Fruit fly (Drosophila melanogaster): Measurements from ENCODE around the gene CG11983.
A peak's percentile ranks its signal among the peaks of the same experiment; 100 is the strongest.

CG11983 gene

DNA sequence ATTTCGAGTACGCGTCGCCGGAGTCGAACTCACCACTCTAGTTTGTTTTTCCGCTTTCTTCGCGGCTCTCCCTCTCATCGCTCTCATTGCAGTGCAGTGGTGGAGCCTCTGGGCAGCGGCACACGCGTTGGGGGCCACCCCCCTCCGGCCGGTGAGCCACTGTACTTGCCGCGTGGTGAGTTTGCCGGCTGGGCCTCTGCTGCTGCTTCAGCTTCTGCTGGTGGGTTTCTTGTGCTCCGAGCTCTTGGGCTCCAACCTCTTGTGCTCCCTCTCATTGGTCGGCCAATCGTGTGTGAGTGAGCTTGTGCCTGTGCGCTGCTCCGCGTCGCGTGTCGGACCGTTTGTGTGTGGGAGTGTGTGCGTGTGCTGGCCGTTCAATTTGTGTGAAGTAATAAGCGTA is 44.9 kb downstream of the CG11983 start (continued):
- peak; percentile 56 for TF ChIP-seq CG12071 (GFP tag; optimal IDR thresholded peaks at IDR 0.05)
- TF ChIP-seq Sry-β (GFP tag; optimal IDR thresholded peaks at IDR 0.05) = no peak
- TF ChIP-seq repo (GFP tag; optimal IDR thresholded peaks at IDR 0.05) = peak; percentile 54
- TF ChIP-seq CG7987 (GFP tag; optimal IDR thresholded peaks at IDR 0.05) = peak; percentile 64
- peak; percentile 64 for TF ChIP-seq MTF-1 (GFP tag; optimal IDR thresholded peaks at IDR 0.05; ENCODE audit: borderline replicate concordance)
- TF ChIP-seq twi (tag; optimal IDR thresholded peaks at IDR 0.05) = no peak
- TF ChIP-seq CG12391 (tag; optimal IDR thresholded peaks at IDR 0.05) = peak; percentile 50
- peak; percentile 64 for TF ChIP-seq dm (GFP tag; optimal IDR thresholded peaks at IDR 0.05)
- TF ChIP-seq klu (GFP tag; IDR thresholded peaks at IDR 0.05) = no peak
- peak; percentile 55 for TF ChIP-seq CG16863 (GFP tag; optimal IDR thresholded peaks at IDR 0.05)
- peak; percentile 68 for TF ChIP-seq Jarid2 (GFP tag; optimal IDR thresholded peaks at IDR 0.05)
- TF ChIP-seq vnd (GFP tag; IDR thresholded peaks at IDR 0.05; ENCODE audit: partially characterized antibody) = no peak
- TF ChIP-seq Kr (GFP tag; optimal IDR thresholded peaks at IDR 0.05) = no peak
- TF ChIP-seq chif (GFP tag; optimal IDR thresholded peaks at IDR 0.05) = peak; percentile 8 to 31
- no peak for TF ChIP-seq CG9817 (tag; optimal IDR thresholded peaks at IDR 0.05)
- TF ChIP-seq Sin3A (optimal IDR thresholded peaks at IDR 0.05) = no peak
- no peak for TF ChIP-seq nerfin-1 (tag; optimal IDR thresholded peaks at IDR 0.05)
- TF ChIP-seq CkIIα-i1 (GFP tag; IDR thresholded peaks at IDR 0.05) = no peak
- TF ChIP-seq dpn (GFP tag; optimal IDR thresholded peaks at IDR 0.05) = peak; percentile 55 to 69
- TF ChIP-seq sob (GFP tag; IDR thresholded peaks at IDR 0.05) = no peak
- no peak for TF ChIP-seq CG5953 (GFP tag; IDR thresholded peaks at IDR 0.05)
- peak; percentile 17 for TF ChIP-seq CG6254 (GFP tag; optimal IDR thresholded peaks at IDR 0.05)
- TF ChIP-seq CG1024 (GFP tag; IDR thresholded peaks at IDR 0.05) = no peak
- TF ChIP-seq CG30020 (tag; optimal IDR thresholded peaks at IDR 0.05) = no peak
- TF ChIP-seq PHDP (tag; optimal IDR thresholded peaks at IDR 0.05) = no peak
- no peak for TF ChIP-seq wdn (GFP tag; IDR thresholded peaks at IDR 0.05)
- peak; percentile 51 for TF ChIP-seq HHEX (GFP tag; optimal IDR thresholded peaks at IDR 0.05)
- TF ChIP-seq Neu2 (GFP tag; optimal IDR thresholded peaks at IDR 0.05; ENCODE audit: borderline replicate concordance) = no peak
- no peak for TF ChIP-seq Lhr (GFP tag; optimal IDR thresholded peaks at IDR 0.05)
- peak; percentile 61 for TF ChIP-seq CG17829 (tag; optimal IDR thresholded peaks at IDR 0.05)
- TF ChIP-seq vfl (GFP tag; optimal IDR thresholded peaks at IDR 0.05) = peak; percentile 64
- TF ChIP-seq CG1233 (GFP tag; optimal IDR thresholded peaks at IDR 0.05) = no peak
- no peak for TF ChIP-seq lola (GFP tag; optimal IDR thresholded peaks at IDR 0.05)
- no peak for TF ChIP-seq Ada2b (GFP tag; IDR thresholded peaks at IDR 0.05)
- TF ChIP-seq Ets65A (GFP tag) = no peak
- no peak for TF ChIP-seq cato (GFP tag; optimal IDR thresholded peaks at IDR 0.05; ENCODE audit: borderline replicate concordance)
- TF ChIP-seq trh (GFP tag; optimal IDR thresholded peaks at IDR 0.05) = no peak
- peak; percentile 73 for TF ChIP-seq maf-S (GFP tag; optimal IDR thresholded peaks at IDR 0.05)
- TF ChIP-seq fd3F (GFP tag; optimal IDR thresholded peaks at IDR 0.05) = no peak
- no peak for TF ChIP-seq CG43689 (GFP tag; IDR thresholded peaks at IDR 0.05)
- TF ChIP-seq Rfx (GFP tag; IDR thresholded peaks at IDR 0.05) = no peak
- TF ChIP-seq stc (GFP tag; IDR thresholded peaks at IDR 0.05) = no peak
- peak; percentile 63 for TF ChIP-seq kah (GFP tag; optimal IDR thresholded peaks at IDR 0.05)
- TF ChIP-seq zfh2 (GFP tag; optimal IDR thresholded peaks at IDR 0.05) = peak; percentile 66
- no peak for TF ChIP-seq Bgb (GFP tag; IDR thresholded peaks at IDR 0.05; ENCODE audit: partially characterized antibody)
- TF ChIP-seq CG30403 (GFP tag; optimal IDR thresholded peaks at IDR 0.05) = peak; percentile 43
- TF ChIP-seq CG7372 (GFP tag; IDR thresholded peaks at IDR 0.05) = no peak
- no peak for TF ChIP-seq ac (GFP tag; optimal IDR thresholded peaks at IDR 0.05)
- TF ChIP-seq Awh (GFP tag; IDR thresholded peaks at IDR 0.05) = no peak
- TF ChIP-seq CG18262 (tag; optimal IDR thresholded peaks at IDR 0.05) = no peak
- TF ChIP-seq fd64A (GFP tag; optimal IDR thresholded peaks at IDR 0.05) = peak; percentile 57

Measured in whole organism, embryonic.